Fruit fly (Drosophila melanogaster): ENCODE results near the gene CtsL3.

dm6 chr3R:6038200-6038599 is 11.2 kb upstream of the CtsL3 start:
- no peak for TF ChIP-seq CG8478 (optimal IDR thresholded peaks at IDR 0.05)
- TF ChIP-seq CTCF (optimal IDR thresholded peaks at IDR 0.05): no peak
